Fruit fly (Drosophila melanogaster) whole organism, embryonic: ENCODE measurements around the gene Gpdh3.

Source experiments
- Awh ChIP-seq: fragments of 200-800 bp; sonication (Bioruptor generic); IDR thresholded peaks from 2 replicates; pipeline ENCODE4, ENCODE4 v1.3.6; 2022; ENCODE audit warnings: missing biosample characterization, missing genetic modification characterization
- CG10565 ChIP-seq: fragments of 200-800 bp; sonication (Bioruptor generic); optimal IDR thresholded peaks from 3 replicates; lab custom pipeline; 2016; ENCODE audit warnings: missing biosample characterization, mild to moderate bottlenecking, missing genetic modification characterization
- CG10959 ChIP-seq: fragments of 200-800 bp; sonication (Bioruptor generic); IDR thresholded peaks from 2 replicates; pipeline ENCODE4 v1.3.6; 2022; ENCODE audit warnings: missing biosample characterization, missing genetic modification characterization
- CG12942 ChIP-seq: fragments of 200-800 bp; sonication (Bioruptor generic); optimal IDR thresholded peaks from 3 replicates; lab custom pipeline; 2016; ENCODE audit warnings: missing biosample characterization, missing genetic modification characterization
- CG1529 ChIP-seq: fragments of 200-800 bp; sonication (Bioruptor generic); optimal IDR thresholded peaks from 3 replicates; lab custom pipeline; 2018; ENCODE audit warnings: missing biosample characterization, missing genetic modification characterization
- CG15514 ChIP-seq: fragments of 200-800 bp; sonication (Bioruptor generic); optimal IDR thresholded peaks from 3 replicates; lab custom pipeline; 2017; ENCODE audit warnings: missing biosample characterization, missing genetic modification characterization, mild to moderate bottlenecking, moderate library complexity, missing genetic modification reagents
- CG16779 ChIP-seq: fragments of 200-800 bp; sonication (Bioruptor generic); IDR thresholded peaks from 2 replicates; pipeline ENCODE4 v1.3.6; 2022; ENCODE audit warnings: missing biosample characterization, missing genetic modification characterization
- CG17359 ChIP-seq: fragments of 200-800 bp; sonication (Bioruptor generic); optimal IDR thresholded peaks from 3 replicates; lab custom pipeline; 2018; ENCODE audit warnings: missing biosample characterization, mild to moderate bottlenecking, missing genetic modification characterization, moderate library complexity
- CG17385 ChIP-seq: fragments of 200-800 bp; sonication (Bioruptor generic); optimal IDR thresholded peaks from 3 replicates; lab custom pipeline; 2018; ENCODE audit warnings: missing biosample characterization, mild to moderate bottlenecking, missing genetic modification characterization
- CG17568 ChIP-seq: fragments of 200-800 bp; sonication (Bioruptor generic); optimal IDR thresholded peaks from 2 replicates; lab custom pipeline; 2018; ENCODE audit warnings: missing biosample characterization, mild to moderate bottlenecking, missing genetic modification characterization, moderate library complexity
- CG17802 ChIP-seq: fragments of 200-800 bp; sonication (Bioruptor generic); optimal IDR thresholded peaks from 2 replicates; lab custom pipeline; 2018; ENCODE audit warnings: missing biosample characterization, mild to moderate bottlenecking, missing genetic modification characterization, moderate library complexity
- CG17829 ChIP-seq: fragments of 200-800 bp; optimal IDR thresholded peaks from 2 replicates; lab custom pipeline; 2019; ENCODE audit warnings: missing biosample characterization, mild to moderate bottlenecking, missing genetic modification characterization, moderate library complexity
- CG18011 ChIP-seq: fragments of 200-800 bp; sonication (Bioruptor generic); optimal IDR thresholded peaks from 2 replicates; lab custom pipeline; 2017; ENCODE audit warnings: missing biosample characterization, missing genetic modification characterization, mild to moderate bottlenecking, moderate library complexity, missing genotype
- CG2889 ChIP-seq: fragments of 200-800 bp; sonication (Bioruptor generic); IDR thresholded peaks from 3 replicates; pipeline ENCODE4 v1.3.6; 2022; ENCODE audit warnings: missing biosample characterization, missing genetic modification characterization
- CG4424 ChIP-seq: fragments of 200-800 bp; sonication (Bioruptor generic); optimal IDR thresholded peaks from 3 replicates; lab custom pipeline; 2016; ENCODE audit warnings: missing biosample characterization, missing genetic modification characterization
- CG4730 ChIP-seq: fragments of 200-800 bp; sonication (Bioruptor generic); IDR thresholded peaks from 2 replicates; pipeline ENCODE4 v1.3.6; 2022; ENCODE audit warnings: missing biosample characterization, missing genetic modification characterization
- CG7271 ChIP-seq: fragments of 200-800 bp; sonication (Bioruptor generic); optimal IDR thresholded peaks from 2 replicates; lab custom pipeline; 2018; ENCODE audit warnings: missing biosample characterization, mild to moderate bottlenecking, missing genetic modification characterization, moderate library complexity
- CG9876 ChIP-seq: fragments of 200-800 bp; sonication (Bioruptor generic); optimal IDR thresholded peaks from 2 replicates; lab custom pipeline; 2016; ENCODE audit warnings: missing biosample characterization, missing genetic modification characterization
- Doc2 ChIP-seq: fragments of 200-800 bp; sonication (Bioruptor generic); IDR thresholded peaks from 2 replicates; pipeline ENCODE4 v1.3.6; 2022; ENCODE audit warnings: missing biosample characterization, missing genetic modification characterization
- Drgx ChIP-seq: fragments of 200-800 bp; sonication (Bioruptor generic); IDR thresholded peaks from 2 replicates; pipeline ENCODE4 v1.3.6; 2022; ENCODE audit warnings: missing biosample characterization, missing genetic modification characterization
- Fer3 ChIP-seq: fragments of 200-800 bp; sonication (Bioruptor generic); optimal IDR thresholded peaks from 2 replicates; lab custom pipeline; 2018; ENCODE audit warnings: missing biosample characterization, mild to moderate bottlenecking, missing genetic modification characterization, moderate library complexity
- H2.0 ChIP-seq: fragments of 200-800 bp; sonication (Bioruptor generic); IDR thresholded peaks from 2 replicates; pipeline ENCODE4 v1.3.6; 2022; ENCODE audit warnings: missing biosample characterization, missing genetic modification characterization
- HHEX ChIP-seq: fragments of 200-800 bp; sonication (Bioruptor generic); optimal IDR thresholded peaks from 3 replicates; lab custom pipeline; 2017; ENCODE audit warnings: missing biosample characterization, mild to moderate bottlenecking, missing genetic modification characterization, missing genetic modification reagents
- Hand ChIP-seq: fragments of 200-800 bp; sonication (Bioruptor generic); optimal IDR thresholded peaks from 2 replicates; lab custom pipeline; 2017; ENCODE audit warnings: mild to moderate bottlenecking, missing biosample characterization, missing genetic modification reagents, missing genetic modification characterization
- Meics ChIP-seq: fragments of 200-800 bp; sonication (Bioruptor generic); optimal IDR thresholded peaks from 2 replicates; lab custom pipeline; 2017; ENCODE audit warnings: missing biosample characterization, mild to moderate bottlenecking, missing genetic modification characterization
- NC2α ChIP-seq: fragments of 200-800 bp; sonication (Bioruptor generic); optimal IDR thresholded peaks from 2 replicates; lab custom pipeline; 2016; ENCODE audit warnings: missing biosample characterization, missing genetic modification characterization
- Sry-β ChIP-seq: fragments of 200-800 bp; sonication (Bioruptor generic); optimal IDR thresholded peaks from 2 replicates; lab custom pipeline; 2018; ENCODE audit warnings: missing biosample characterization, mild to moderate bottlenecking, missing genetic modification characterization, moderate library complexity
- abd-A ChIP-seq: fragments of 200-800 bp; sonication (Bioruptor generic); optimal IDR thresholded peaks from 3 replicates; lab custom pipeline; 2019; ENCODE audit warnings: missing biosample characterization, mild to moderate bottlenecking, missing genetic modification characterization, moderate library complexity
- ap ChIP-seq: fragments of 200-800 bp; sonication (Bioruptor generic); IDR thresholded peaks from 2 replicates; pipeline ENCODE4 v1.3.6; 2022; ENCODE audit warnings: missing biosample characterization, missing genetic modification characterization
- bab2 ChIP-seq: fragments of 200-800 bp; sonication (Bioruptor generic); optimal IDR thresholded peaks from 2 replicates; lab custom pipeline; 2016; ENCODE audit warnings: missing biosample characterization, missing genetic modification characterization
- bsh ChIP-seq, 2 experiments: fragments of 200-800 bp; sonication (Bioruptor generic); optimal IDR thresholded peaks; 2 replicates each; lab custom pipeline; 2017 to 2018; ENCODE audit warnings: mild to moderate bottlenecking in 2 of 2, missing biosample characterization in 2 of 2, missing genetic modification characterization in 2 of 2, moderate library complexity in 1 of 2
- btn ChIP-seq: fragments of 200-800 bp; sonication (Bioruptor generic); optimal IDR thresholded peaks from 2 replicates; lab custom pipeline; 2016; ENCODE audit warnings: missing biosample characterization, missing genetic modification characterization
- chn ChIP-seq: fragments of 200-800 bp; sonication (Bioruptor generic); optimal IDR thresholded peaks from 2 replicates; lab custom pipeline; 2016; ENCODE audit warnings: missing biosample characterization, missing genetic modification characterization
- dan ChIP-seq: fragments of 200-800 bp; sonication (Bioruptor generic); IDR thresholded peaks from 2 replicates; pipeline ENCODE4 v1.3.6; 2022; ENCODE audit warnings: missing biosample characterization, missing genetic modification characterization
- dm ChIP-seq: fragments of 200-800 bp; sonication (Bioruptor generic); optimal IDR thresholded peaks from 3 replicates; lab custom pipeline; 2016; ENCODE audit warnings: missing biosample characterization, missing genetic modification characterization
- exex ChIP-seq: fragments of 200-800 bp; sonication (Bioruptor generic); optimal IDR thresholded peaks from 4 replicates; lab custom pipeline; 2018; ENCODE audit warnings: missing biosample characterization, mild to moderate bottlenecking, missing genetic modification characterization, moderate library complexity
- fd102C ChIP-seq: fragments of 200-800 bp; sonication (Bioruptor generic); optimal IDR thresholded peaks from 2 replicates; lab custom pipeline; 2018; ENCODE audit warnings: missing biosample characterization, mild to moderate bottlenecking, missing genetic modification characterization, moderate library complexity
- gem ChIP-seq: fragments of 200-800 bp; sonication (Bioruptor generic); optimal IDR thresholded peaks from 2 replicates; lab custom pipeline; 2019; ENCODE audit warnings: missing biosample characterization, mild to moderate bottlenecking, missing genetic modification characterization, moderate library complexity
- gro ChIP-seq: fragments of 200-800 bp; sonication (Bioruptor generic); optimal IDR thresholded peaks from 2 replicates; lab custom pipeline; 2016; ENCODE audit warnings: missing biosample characterization, missing genetic modification characterization
- lbe ChIP-seq: fragments of 200-800 bp; sonication (Bioruptor generic); optimal IDR thresholded peaks from 2 replicates; lab custom pipeline; 2016; ENCODE audit warnings: missing biosample characterization, mild to moderate bottlenecking, missing genetic modification characterization
- mam ChIP-seq: fragments of 200-800 bp; sonication (Bioruptor generic); optimal IDR thresholded peaks from 3 replicates; lab custom pipeline; 2016; ENCODE audit warnings: missing biosample characterization, missing genetic modification characterization
- org-1 ChIP-seq: fragments of 200-800 bp; sonication (Bioruptor generic); optimal IDR thresholded peaks from 2 replicates; lab custom pipeline; 2017; ENCODE audit warnings: missing biosample characterization, missing genetic modification characterization
- pita ChIP-seq: fragments of 200-800 bp; sonication (Bioruptor generic); optimal IDR thresholded peaks from 2 replicates; lab custom pipeline; 2017; ENCODE audit warnings: missing biosample characterization, mild to moderate bottlenecking, missing genetic modification characterization
- psq ChIP-seq: fragments of 200-800 bp; sonication (Bioruptor generic); optimal IDR thresholded peaks from 2 replicates; lab custom pipeline; 2017; ENCODE audit warnings: missing biosample characterization, missing genetic modification characterization
- sima ChIP-seq: fragments of 200-800 bp; sonication (Bioruptor generic); optimal IDR thresholded peaks from 2 replicates; lab custom pipeline; 2016; ENCODE audit warnings: missing biosample characterization, missing genetic modification characterization
- sug ChIP-seq: fragments of 200-800 bp; optimal IDR thresholded peaks from 2 replicates; lab custom pipeline; 2019; ENCODE audit warnings: missing biosample characterization, mild to moderate bottlenecking, missing genetic modification characterization, moderate library complexity
- tio ChIP-seq: fragments of 200-800 bp; sonication (Bioruptor generic); optimal IDR thresholded peaks from 2 replicates; lab custom pipeline; 2017; ENCODE audit warnings: missing biosample characterization, missing genetic modification characterization, inconsistent platforms
- tll ChIP-seq, 2 experiments: fragments of 200-800 bp in 1 of 2; fragments of >200 bp in 1 of 2; sonication (Bioruptor generic) in 1 of 2; optimal IDR thresholded peaks; 2 replicates each; lab custom pipeline; 2017 to 2019; ENCODE audit warnings: missing biosample characterization in 2 of 2, missing genetic modification characterization in 2 of 2, mild to moderate bottlenecking in 1 of 2, moderate library complexity in 1 of 2
- tx ChIP-seq: fragments of 200-800 bp; sonication (Bioruptor generic); optimal IDR thresholded peaks from 2 replicates; lab custom pipeline; 2016; ENCODE audit warnings: missing biosample characterization, missing genetic modification characterization
- zen2 ChIP-seq: fragments of 200-800 bp; sonication (Bioruptor generic); IDR thresholded peaks from 3 replicates; pipeline ENCODE4 v1.3.6; 2022; ENCODE audit warnings: missing biosample characterization, missing genetic modification characterization; ENCODE audit not compliant: partially characterized antibody

The Gpdh3 gene

DNA sequence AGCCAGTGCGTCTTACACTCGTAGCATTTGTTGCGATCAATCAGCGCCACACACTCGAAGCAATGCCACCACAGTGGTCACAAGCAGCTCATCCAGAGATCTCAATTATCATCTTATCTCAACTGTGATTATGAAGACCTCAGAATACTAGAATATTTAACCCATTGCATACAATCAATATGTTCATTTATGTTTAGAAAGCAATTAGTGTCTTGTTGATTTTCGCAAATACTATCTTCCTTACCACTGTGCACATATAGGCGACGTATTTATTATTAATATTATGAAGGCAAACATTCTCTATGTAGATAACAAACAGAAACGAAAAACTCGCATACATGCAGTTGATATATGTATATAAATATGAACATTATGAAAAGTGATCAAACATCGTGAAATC, 23.0 kb upstream of the Gpdh3 start (continued):
- TF ChIP-seq CG2889 (peak; percentile 49; the same call in 1 of the 3 replicates), abd-A (tag; lab: Kevin White, UChicago) (no peak), CG17568 (peak; percentile 74), tx (no peak), tio (GFP tag; lab: Kevin White, UChicago) (peak; percentile 61), CG9876 (GFP tag; lab: Kevin White, UChicago) (peak; percentile 6), zen2 (GFP tag; lab: Robert Waterston, UW) (no peak), dm (GFP tag; lab: Kevin White, UChicago) (no peak), CG4730 (GFP tag; lab: Robert Waterston, UW) (peak; percentile 71), pita (no peak), gem (tag; lab: Kevin White, UChicago) (peak; percentile 82), lbe (GFP tag; lab: Kevin White, UChicago) (peak; percentile 65), Awh (peak; percentile 83), mam (GFP tag; lab: Kevin White, UChicago) (no peak), sima (GFP tag; lab: Kevin White, UChicago) (no peak), chn (peak; percentile 53), btn (GFP tag; lab: Kevin White, UChicago) (peak; percentile 4), NC2α (peak; percentile 55), CG18011 (GFP tag; lab: Kevin White, UChicago) (no peak), CG16779 (GFP tag; lab: Robert Waterston, UW) (no peak), tll (GFP tag; optimal IDR thresholded peaks at IDR 0.05; lab: Kevin White, UChicago) (no peak), CG12942 (GFP tag; lab: Kevin White, UChicago) (peak; percentile 59), bab2 (GFP tag; lab: Kevin White, UChicago) (peak; percentile 70), psq (GFP tag; lab: Kevin White, UChicago) (peak; percentile 70), Hand (GFP tag; lab: Kevin White, UChicago) (no peak), Sry-β (peak; percentile 42), CG4424 (GFP tag; lab: Kevin White, UChicago) (peak; percentile 73), H2.0 (GFP tag; lab: Robert Waterston, UW) (peak; percentile 40; the same call in 1 of the 2 replicates), Meics (GFP tag; lab: Kevin White, UChicago) (peak; percentile 52), Doc2 (GFP tag; lab: Robert Waterston, UW) (0 out of 2 replicates have a peak, but pooled peaks have one; percentile 12), fd102C (no peak), bsh (GFP tag; optimal IDR thresholded peaks at IDR 0.05; lab: Kevin White, UChicago) (peak; percentile 46 to 94), sug (tag; lab: Kevin White, UChicago) (peak; percentile 18), CG10565 (GFP tag; lab: Kevin White, UChicago) (peak; percentile 12), ap (GFP tag; lab: Robert Waterston, UW) (0 out of 2 replicates have a peak, but pooled peaks have one; percentile 21), HHEX (GFP tag; lab: Kevin White, UChicago) (peak; percentile 67), CG17359 (peak; percentile 90), CG15514 (GFP tag; lab: Kevin White, UChicago) (peak; percentile 32), CG10959 (GFP tag; lab: Robert Waterston, UW) (peak; percentile 66), CG17802 (tag; lab: Kevin White, UChicago) (peak; percentile 63), Fer3 (tag; lab: Kevin White, UChicago) (peak; percentile 74), CG17385 (GFP tag; lab: Kevin White, UChicago) (peak; percentile 32), exex (tag; lab: Kevin White, UChicago) (peak; percentile 41), gro (peak; percentile 20), CG7271 (peak; percentile 82), Drgx (GFP tag; lab: Robert Waterston, UW) (peak; percentile 91), CG17829 (tag; lab: Kevin White, UChicago) (peak; percentile 78), org-1 (GFP tag; lab: Kevin White, UChicago) (peak; percentile 69), dan (GFP tag; lab: Robert Waterston, UW) (no peak), CG1529 (GFP tag; lab: Kevin White, UChicago) (peak; percentile 81)
